Worm (Caenorhabditis elegans) whole organism, young adult: ENCODE measurements around the gene T21B10.3.
A peak's percentile ranks its signal among the peaks of the same experiment; 100 is the strongest.

Source experiments
- B0336.3 ChIP-seq: fragments of 200-800 bp; sonication (Bioruptor generic); IDR thresholded peaks from 2 replicates; pipeline ENCODE4 v1.3.6; 2022; ENCODE audit warnings: missing genetic modification characterization, missing compliant biosample characterization
- F22D6.2 ChIP-seq: sonication (generic microtip); optimal IDR thresholded peaks from 2 replicates; lab custom pipeline; 2016; ENCODE audit warnings: mild to moderate bottlenecking, missing genetic modification characterization, missing compliant biosample characterization
- F33H1.4 ChIP-seq: fragments of 200-800 bp; sonication (Bioruptor generic); IDR thresholded peaks from 2 replicates; pipeline ENCODE4 v1.3.6; 2022; ENCODE audit warnings: missing genetic modification reagents, missing genetic modification characterization, missing compliant biosample characterization
- F52B5.7 ChIP-seq: sonication (generic microtip); optimal IDR thresholded peaks from 2 replicates; lab custom pipeline; 2016; ENCODE audit warnings: mild to moderate bottlenecking, missing genetic modification characterization, missing compliant biosample characterization
- F55B11.4 ChIP-seq: sonication (generic microtip); optimal IDR thresholded peaks from 2 replicates; lab custom pipeline; 2016; ENCODE audit warnings: missing compliant biosample characterization, missing genetic modification characterization, borderline replicate concordance; ENCODE audit not compliant: insufficient read depth
- F57C9.4 ChIP-seq: sonication (generic microtip); optimal IDR thresholded peaks from 2 replicates; lab custom pipeline; 2017; ENCODE audit warnings: mild to moderate bottlenecking, missing genetic modification characterization, missing compliant biosample characterization
- K11D2.4 ChIP-seq: fragments of 200-800 bp; sonication (Bioruptor generic); IDR thresholded peaks from 2 replicates; pipeline ENCODE4 v1.3.6; 2022; ENCODE audit warnings: missing genetic modification reagents, missing genetic modification characterization, missing compliant biosample characterization
- K12H6.12 ChIP-seq: fragments of 200-800 bp; sonication (Bioruptor generic); optimal IDR thresholded peaks from 2 replicates; lab custom pipeline; 2018; ENCODE audit warnings: mild to moderate bottlenecking, missing genetic modification characterization, missing compliant biosample characterization
- T26A5.8 ChIP-seq: sonication (generic microtip); optimal IDR thresholded peaks from 2 replicates; lab custom pipeline; 2016; ENCODE audit warnings: missing genetic modification characterization, missing compliant biosample characterization
- Y95B8A.8 ChIP-seq: fragments of 200-800 bp; sonication (Bioruptor generic); IDR thresholded peaks from 2 replicates; pipeline ENCODE4 v1.3.6; 2022; ENCODE audit warnings: missing genetic modification reagents, missing genetic modification characterization, missing compliant biosample characterization
- ZK185.1 ChIP-seq: sonication (generic microtip); optimal IDR thresholded peaks from 2 replicates; lab custom pipeline; 2016; ENCODE audit warnings: mild to moderate bottlenecking, missing genetic modification characterization, missing compliant biosample characterization; ENCODE audit not compliant: poor library complexity, severe bottlenecking
- athp-1 ChIP-seq: sonication (generic microtip); optimal IDR thresholded peaks from 2 replicates; lab custom pipeline; 2017; ENCODE audit warnings: mild to moderate bottlenecking, missing genetic modification characterization, missing compliant biosample characterization
- attf-5 ChIP-seq: fragments of 200-800 bp; sonication (Bioruptor generic); optimal IDR thresholded peaks from 2 replicates; lab custom pipeline; 2018; ENCODE audit warnings: mild to moderate bottlenecking, missing genetic modification characterization, missing compliant biosample characterization
- cebp-1 ChIP-seq, 2 experiments: fragments of 200-800 bp in 1 of 2; sonication (Bioruptor generic) in 1 of 2; sonication (generic microtip) in 1 of 2; IDR thresholded peaks in 1 of 2; optimal IDR thresholded peaks in 1 of 2; 2 replicates each; pipeline versions ENCODE4 v1.3.6 to Lab custom; 2017 to 2022; ENCODE audit warnings: missing compliant biosample characterization in 2 of 2, missing genetic modification characterization in 2 of 2, mild to moderate bottlenecking in 1 of 2, missing genetic modification reagents in 1 of 2, moderate library complexity in 1 of 2
- cebp-2 ChIP-seq: fragments of 200-800 bp; sonication (Bioruptor generic); IDR thresholded peaks from 2 replicates; pipeline ENCODE4 v1.3.6; 2022; ENCODE audit warnings: missing genetic modification characterization, missing compliant biosample characterization
- chd-7 ChIP-seq: sonication (generic microtip); optimal IDR thresholded peaks from 2 replicates; lab custom pipeline; 2016; ENCODE audit warnings: mild to moderate bottlenecking, missing genetic modification characterization, moderate library complexity, missing compliant biosample characterization
- dox-1 ChIP-seq: fragments of 200-800 bp; sonication (Bioruptor generic); IDR thresholded peaks from 2 replicates; pipeline ENCODE4 v1.3.6; 2022; ENCODE audit warnings: missing genetic modification reagents, missing genetic modification characterization, missing compliant biosample characterization
- dpl-1 ChIP-seq: fragments of 150-350 bp; optimal IDR thresholded peaks from 2 replicates; lab custom pipeline; 2014; ENCODE audit warnings: missing biosample characterization, missing genetic modification reagents, missing genetic modification characterization
- ets-4 ChIP-seq: fragments of 200-800 bp; sonication (Bioruptor generic); optimal IDR thresholded peaks from 2 replicates; lab custom pipeline; 2018; ENCODE audit warnings: mild to moderate bottlenecking, missing genetic modification characterization, missing compliant biosample characterization
- hlh-12 ChIP-seq: sonication (generic microtip); optimal IDR thresholded peaks from 2 replicates; lab custom pipeline; 2016; ENCODE audit warnings: missing genetic modification characterization, missing compliant biosample characterization
- hlh-26 ChIP-seq: fragments of 200-800 bp; sonication (Bioruptor generic); conservative IDR thresholded peaks from 2 replicates; pipeline ENCODE4 v1.3.6; 2022; ENCODE audit warnings: missing genetic modification reagents, missing genetic modification characterization, missing compliant biosample characterization
- lag-1 ChIP-seq: fragments of 200-800 bp; sonication (Bioruptor generic); IDR thresholded peaks from 2 replicates; pipeline ENCODE4 v1.3.6; 2022; ENCODE audit warnings: missing genetic modification reagents, missing genetic modification characterization, missing compliant biosample characterization
- let-607 ChIP-seq, 2 experiments: fragments of 200-800 bp in 1 of 2; sonication (Bioruptor generic) in 1 of 2; sonication (generic microtip) in 1 of 2; optimal IDR thresholded peaks; 2 replicates each; lab custom pipeline; 2016 to 2018; ENCODE audit warnings: mild to moderate bottlenecking in 2 of 2, missing compliant biosample characterization in 2 of 2, missing genetic modification characterization in 2 of 2, moderate library complexity in 2 of 2, missing genotype in 1 of 2
- lin-54 ChIP-seq: fragments of 200-800 bp; sonication (Bioruptor generic); optimal IDR thresholded peaks from 2 replicates; lab custom pipeline; 2018; ENCODE audit warnings: mild to moderate bottlenecking, missing genetic modification characterization, missing compliant biosample characterization
- lir-1 ChIP-seq: fragments of 200-800 bp; sonication (Bioruptor generic); conservative IDR thresholded peaks from 2 replicates; pipeline ENCODE4 v1.3.6; 2022; ENCODE audit warnings: missing genetic modification reagents, missing genetic modification characterization, missing compliant biosample characterization
- madf-3 ChIP-seq: fragments of 200-800 bp; sonication (Bioruptor generic); IDR thresholded peaks from 2 replicates; pipeline ENCODE4 v1.3.6; 2022; ENCODE audit warnings: missing genetic modification reagents, missing genetic modification characterization, missing compliant biosample characterization
- madf-6 ChIP-seq: fragments of 200-800 bp; sonication (Bioruptor generic); IDR thresholded peaks from 2 replicates; pipeline ENCODE4 v1.3.6; 2022; ENCODE audit warnings: missing genetic modification reagents, missing genetic modification characterization, missing compliant biosample characterization
- mcd-1 ChIP-seq: fragments of 200-800 bp; sonication (Bioruptor generic); IDR thresholded peaks from 2 replicates; pipeline ENCODE4 v1.3.6; 2022; ENCODE audit warnings: missing genetic modification reagents, missing genetic modification characterization, missing compliant biosample characterization
- mel-28 ChIP-seq: sonication (generic microtip); optimal IDR thresholded peaks from 2 replicates; lab custom pipeline; 2016; ENCODE audit warnings: borderline replicate concordance, mild to moderate bottlenecking, missing genetic modification characterization, missing compliant biosample characterization
- mes-4 ChIP-seq: sonication (generic microtip); optimal IDR thresholded peaks from 2 replicates; lab custom pipeline; 2016; ENCODE audit warnings: missing genotype, missing genetic modification characterization, missing compliant biosample characterization
- nfya-1 ChIP-seq: sonication (generic microtip); optimal IDR thresholded peaks from 2 replicates; lab custom pipeline; 2017; ENCODE audit warnings: antibody characterized with exemption, missing compliant biosample characterization, missing genetic modification characterization, borderline replicate concordance; ENCODE audit not compliant: insufficient read depth
- nfya-2 ChIP-seq: fragments of 200-800 bp; sonication (Bioruptor generic); IDR thresholded peaks from 2 replicates; pipeline ENCODE4 v1.3.6; 2022; ENCODE audit warnings: missing genetic modification reagents, missing genetic modification characterization, missing compliant biosample characterization
- nhr-90 ChIP-seq: sonication (generic microtip); optimal IDR thresholded peaks from 2 replicates; lab custom pipeline; 2016; ENCODE audit warnings: missing genotype, mild to moderate bottlenecking, missing genetic modification characterization, missing compliant biosample characterization
- pbrm-1 ChIP-seq: fragments of 200-800 bp; sonication (Bioruptor generic); IDR thresholded peaks from 2 replicates; pipeline ENCODE4 v1.3.6; 2022; ENCODE audit warnings: missing genetic modification reagents, missing genetic modification characterization, missing compliant biosample characterization
- rcor-1 ChIP-seq: fragments of 200-800 bp; sonication (Bioruptor generic); IDR thresholded peaks from 2 replicates; pipeline ENCODE4 v1.3.6; 2022; ENCODE audit warnings: missing genetic modification reagents, missing genetic modification characterization, missing compliant biosample characterization
- rpc-1 ChIP-seq, 2 experiments: fragments of 150-350 bp in 1 of 2; sonication (generic microtip) in 1 of 2; optimal IDR thresholded peaks; 2 replicates each; lab custom pipeline; 2014 to 2018; ENCODE audit warnings: missing biosample characterization in 1 of 2, missing genetic modification characterization in 1 of 2, missing genetic modification reagents in 1 of 2, missing genotype in 1 of 2
- snpc-1.1 ChIP-seq: sonication (generic microtip); optimal IDR thresholded peaks from 2 replicates; lab custom pipeline; 2017; ENCODE audit warnings: missing genetic modification characterization, mild to moderate bottlenecking, missing compliant biosample characterization, antibody characterized with exemption, moderate library complexity, missing genotype, missing genetic modification reagents; ENCODE audit not compliant: insufficient read depth
- snpc-1.3 ChIP-seq: sonication (generic microtip); optimal IDR thresholded peaks from 2 replicates; lab custom pipeline; 2017; ENCODE audit warnings: missing genetic modification characterization, mild to moderate bottlenecking, missing compliant biosample characterization, antibody characterized with exemption, moderate library complexity, missing genotype, missing genetic modification reagents; ENCODE audit not compliant: insufficient read depth
- snpc-3.4 ChIP-seq: sonication (generic microtip); optimal IDR thresholded peaks from 2 replicates; lab custom pipeline; 2017; ENCODE audit warnings: missing genetic modification characterization, mild to moderate bottlenecking, missing compliant biosample characterization, antibody characterized with exemption, moderate library complexity, missing genotype, missing genetic modification reagents
- tbp1 ChIP-seq: fragments of 200-800 bp; sonication (Bioruptor generic); optimal IDR thresholded peaks from 2 replicates; lab custom pipeline; 2018; ENCODE audit warnings: mild to moderate bottlenecking, missing genetic modification characterization, missing compliant biosample characterization
- tlf-1 ChIP-seq: fragments of 200-800 bp; sonication (Bioruptor generic); optimal IDR thresholded peaks from 2 replicates; lab custom pipeline; 2018; ENCODE audit warnings: mild to moderate bottlenecking, missing genetic modification characterization, missing compliant biosample characterization
- zfh-2 ChIP-seq: fragments of 200-800 bp; sonication (Bioruptor generic); conservative IDR thresholded peaks from 2 replicates; pipeline ENCODE4 v1.3.6; 2022; ENCODE audit warnings: missing genetic modification reagents, missing genetic modification characterization, missing compliant biosample characterization
- ztf-18 ChIP-seq: sonication (generic microtip); optimal IDR thresholded peaks from 2 replicates; lab custom pipeline; 2016; ENCODE audit warnings: missing genotype, mild to moderate bottlenecking, missing genetic modification characterization, missing compliant biosample characterization
- ztf-28 ChIP-seq: fragments of 200-800 bp; sonication (Bioruptor generic); IDR thresholded peaks from 2 replicates; pipeline ENCODE4 v1.3.6; 2022; ENCODE audit warnings: missing genetic modification reagents, missing genetic modification characterization, missing compliant biosample characterization

T21B10.3 gene

DNA sequence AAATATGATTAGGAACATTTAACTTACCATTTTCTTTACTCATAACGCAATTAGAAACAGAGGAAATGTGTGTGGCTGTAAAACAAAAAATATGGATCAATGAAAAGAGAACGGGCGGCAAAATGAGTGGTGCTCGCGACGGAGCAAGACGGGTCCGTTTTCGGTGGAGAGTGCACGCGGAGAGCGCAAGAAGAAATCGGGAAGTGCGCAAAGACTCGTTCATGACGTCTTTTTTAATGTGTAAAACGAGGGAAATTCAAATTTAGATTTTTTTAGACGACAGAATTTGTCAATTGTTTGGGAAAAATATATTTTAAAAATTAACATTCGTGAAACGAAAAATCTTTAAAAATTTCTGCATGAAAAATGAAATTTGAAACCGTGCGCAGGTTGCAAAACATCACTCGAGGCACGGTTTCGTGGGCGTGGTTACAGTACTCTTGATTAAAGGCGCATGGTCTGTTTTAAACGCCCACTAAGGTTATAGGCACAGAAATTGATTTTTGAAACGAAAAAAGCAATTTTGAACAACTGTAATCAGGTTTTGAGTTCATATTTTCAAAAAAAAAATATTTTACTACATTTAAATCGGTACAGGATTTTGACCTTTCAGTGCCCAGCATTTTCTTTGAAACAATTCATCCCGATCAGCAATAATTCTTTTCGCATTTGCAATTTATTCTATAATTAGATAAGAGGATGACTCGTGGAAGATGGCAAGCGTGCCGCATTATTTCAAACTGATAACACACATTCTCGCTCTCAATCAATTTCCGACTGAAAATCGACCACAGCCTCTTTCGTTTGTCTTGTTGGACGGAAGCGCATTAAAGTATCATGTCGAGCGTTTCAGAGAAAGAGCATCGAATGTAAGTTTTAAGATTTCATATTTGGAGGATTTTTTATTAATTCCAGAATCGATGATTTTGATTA lies 35.3 kb downstream of the T21B10.3 start, which contains the start of the genes szy-20 and C18E9.5:
Gene szy-20, minus strand, starts transcription at position 83 of the 933 bp plus-strand sequence.
Gene C18E9.5, plus strand, starts transcription at position 730 of the 933 bp plus-strand sequence.
- TF ChIP-seq rcor-1 (GFP tag; lab: Robert Waterston, UW), result no peak
- peak in 1 of 2 experiments; percentile 23 for TF ChIP-seq let-607 (tag; optimal IDR thresholded peaks at IDR 0.05; lab: Kevin White, UChicago)
- TF ChIP-seq tlf-1, result no peak
- no peak for TF ChIP-seq ets-4
- no peak for TF ChIP-seq F52B5.7 (tag; lab: Kevin White, UChicago)
- peak; percentile 71 for TF ChIP-seq dox-1
- TF ChIP-seq K11D2.4 (GFP tag; lab: Robert Waterston, UW), result peak; percentile 64; the same call in 1 of the 2 replicates
- peak; percentile 61 for TF ChIP-seq snpc-1.3 (tag; lab: Kevin White, UChicago)
- TF ChIP-seq hlh-12 (tag; lab: Kevin White, UChicago), result no peak
- peak; percentile 47 for TF ChIP-seq K12H6.12
- TF ChIP-seq dpl-1 (GFP tag; lab: Kevin White, UChicago), result peak; percentile 82
- TF ChIP-seq tbp1 (GFP tag; lab: Kevin White, UChicago), result peak; percentile 10
- TF ChIP-seq nfya-1 (tag; lab: Kevin White, UChicago), result no peak
- TF ChIP-seq lin-54 (GFP tag; lab: Kevin White, UChicago), result peak; percentile 93
- peak; percentile 67 for TF ChIP-seq attf-5 (GFP tag; lab: Kevin White, UChicago)
- no peak for TF ChIP-seq rpc-1 (optimal IDR thresholded peaks at IDR 0.05; lab: Kevin White, UChicago)
- no peak for TF ChIP-seq rpc-1 (tag; optimal IDR thresholded peaks at IDR 0.05; lab: Kevin White, UChicago)
- TF ChIP-seq hlh-26 (GFP tag; lab: Robert Waterston, UW), result no peak
- 0 out of 2 replicates have a peak, but pooled peaks have one; percentile 53 for TF ChIP-seq pbrm-1 (GFP tag; lab: Robert Waterston, UW)
- no peak for TF ChIP-seq lag-1 (GFP tag; lab: Robert Waterston, UW)
- TF ChIP-seq cebp-2 (GFP tag; lab: Robert Waterston, UW), result no peak
- TF ChIP-seq ZK185.1 (tag; lab: Kevin White, UChicago), result peak; percentile 44
- TF ChIP-seq lir-1 (GFP tag; lab: Robert Waterston, UW), result no peak; the same call in 1 of the 2 replicates
- TF ChIP-seq F22D6.2, result no peak
- no peak for TF ChIP-seq mel-28 (tag; lab: Kevin White, UChicago)
- peak; percentile 26 for TF ChIP-seq snpc-1.1 (tag; lab: Kevin White, UChicago)
- TF ChIP-seq ztf-18 (tag; lab: Kevin White, UChicago), result peak; percentile 93
- peak; percentile 66 for TF ChIP-seq F33H1.4 (GFP tag; lab: Robert Waterston, UW)
- no peak for TF ChIP-seq nhr-90 (tag; lab: Kevin White, UChicago)
- peak; percentile 94 for TF ChIP-seq madf-6 (GFP tag; lab: Robert Waterston, UW)
- no peak for TF ChIP-seq nfya-2 (GFP tag; lab: Robert Waterston, UW)
- no peak for TF ChIP-seq chd-7 (tag; lab: Kevin White, UChicago)
- TF ChIP-seq athp-1, result peak; percentile 41
- 0 out of 2 replicates have a peak, but pooled peaks have one; percentile 56 for TF ChIP-seq madf-3 (GFP tag; lab: Robert Waterston, UW)
- 0 out of 2 replicates have a peak, but pooled peaks have one; percentile 38 for TF ChIP-seq B0336.3 (GFP tag; lab: Robert Waterston, UW)
- TF ChIP-seq Y95B8A.8, result 0 out of 2 replicates have a peak, but pooled peaks have one; percentile 33
- no peak for TF ChIP-seq F57C9.4
- TF ChIP-seq snpc-3.4 (tag; lab: Kevin White, UChicago), result peak; percentile 40
- peak; percentile 81 for TF ChIP-seq mcd-1 (GFP tag; lab: Robert Waterston, UW)
- TF ChIP-seq zfh-2 (GFP tag; lab: Robert Waterston, UW), result peak; percentile 69; the same call in 1 of the 2 replicates
- TF ChIP-seq cebp-1 (GFP tag; IDR thresholded peaks at IDR 0.05; lab: Robert Waterston, UW), result no peak
- peak; percentile 56 for TF ChIP-seq cebp-1 (tag; optimal IDR thresholded peaks at IDR 0.05; lab: Kevin White, UChicago)
- TF ChIP-seq T26A5.8 (tag; lab: Kevin White, UChicago), result no peak
- no peak for TF ChIP-seq mes-4 (tag; lab: Kevin White, UChicago)
- no peak for TF ChIP-seq F55B11.4 (tag; lab: Kevin White, UChicago)
- TF ChIP-seq ztf-28, result peak; percentile 33; the same call in 1 of the 2 replicates
